Worm (Caenorhabditis elegans): ENCODE measurements around the gene C43F9.11.

The C43F9.11 gene

ce11 chrIV:10620811-10621210 lies 24.2 kb downstream of the C43F9.11 start, which contains the start of gene R09H10.7:
Gene R09H10.7 (plus strand): TSS chrIV:10621111.
- TF ChIP-seq lin-32 (GFP tag; optimal IDR thresholded peaks at IDR 0.05) (no peak), ham-2 (GFP tag; optimal IDR thresholded peaks at IDR 0.05) (no peak), cnd-1 (tag; optimal IDR thresholded peaks at IDR 0.05) (no peak), elt-3 (tag; optimal IDR thresholded peaks at IDR 0.05) (no peak), elt-1 (tag; optimal IDR thresholded peaks at IDR 0.05; ENCODE audit: borderline replicate concordance, insufficient read depth) (no peak), ces-1 (GFP tag; optimal IDR thresholded peaks at IDR 0.05) (no peak), unc-62 (GFP tag; optimal IDR thresholded peaks at IDR 0.05) (no peak), M03D4.4 (tag; optimal IDR thresholded peaks at IDR 0.05) (no peak), nhr-76 (tag; optimal IDR thresholded peaks at IDR 0.05) (no peak), mep-1 (tag; optimal IDR thresholded peaks at IDR 0.05) (no peak), nhr-12 (tag; optimal IDR thresholded peaks at IDR 0.05) (no peak), hlh-1 (tag; optimal IDR thresholded peaks at IDR 0.05) (no peak), ceh-39 (tag; optimal IDR thresholded peaks at IDR 0.05) (no peak), drap-1 (GFP tag; optimal IDR thresholded peaks at IDR 0.05) (no peak), unc-120 (tag; optimal IDR thresholded peaks at IDR 0.05; ENCODE audit: poor library complexity, severe bottlenecking) (no peak), ztf-11 (tag; optimal IDR thresholded peaks at IDR 0.05) (no peak), nhr-2 (tag; optimal IDR thresholded peaks at IDR 0.05) (no peak), lsy-2 (tag; optimal IDR thresholded peaks at IDR 0.05) (no peak), ceh-83 (GFP tag; optimal IDR thresholded peaks at IDR 0.05) (no peak), bed-3 (GFP tag; optimal IDR thresholded peaks at IDR 0.05) (no peak)

ce11 chrIV:10628724-10629123 lies 32.1 kb downstream of the C43F9.11 start, which contains the start of gene R09H10.5:
Gene R09H10.5 (minus strand): TSS chrIV:10628829.
- TF ChIP-seq mab-5 (tag; optimal IDR thresholded peaks at IDR 0.05) (no peak), mep-1 (tag; optimal IDR thresholded peaks at IDR 0.05) (no peak), pha-4 (tag; optimal IDR thresholded peaks at IDR 0.05) (no peak), ceh-39 (tag; optimal IDR thresholded peaks at IDR 0.05) (no peak), ceh-43 (GFP tag; optimal IDR thresholded peaks at IDR 0.05) (no peak), ztf-11 (tag; optimal IDR thresholded peaks at IDR 0.05) (no peak)

ce11 chrIV:10630953-10631554 lies 34.4 kb downstream of the C43F9.11 start, which contains the start of gene F56C4.4:
Gene F56C4.4 (minus strand): TSS chrIV:10631267.
- TF ChIP-seq M03D4.4 (tag; optimal IDR thresholded peaks at IDR 0.05) (no peak), sem-2 (GFP tag; optimal IDR thresholded peaks at IDR 0.05) (no peak), nhr-12 (tag; optimal IDR thresholded peaks at IDR 0.05) (no peak), ztf-11 (tag; optimal IDR thresholded peaks at IDR 0.05) (no peak), zip-8 (tag; optimal IDR thresholded peaks at IDR 0.05) (no peak), flh-1 (GFP tag; optimal IDR thresholded peaks at IDR 0.05) (no peak), pha-4 (tag; optimal IDR thresholded peaks at IDR 0.05) (no peak), cnd-1 (tag; optimal IDR thresholded peaks at IDR 0.05) (no peak), snpc-4 (tag; optimal IDR thresholded peaks at IDR 0.05) (no peak), ham-2 (GFP tag; optimal IDR thresholded peaks at IDR 0.05) (no peak), mls-2 (tag; optimal IDR thresholded peaks at IDR 0.05) (no peak), elt-3 (tag; optimal IDR thresholded peaks at IDR 0.05) (no peak), nhr-76 (tag; optimal IDR thresholded peaks at IDR 0.05) (no peak), lin-32 (GFP tag; optimal IDR thresholded peaks at IDR 0.05) (no peak), mab-5 (tag; optimal IDR thresholded peaks at IDR 0.05) (no peak), lsy-2 (tag; optimal IDR thresholded peaks at IDR 0.05) (no peak), ceh-39 (tag; optimal IDR thresholded peaks at IDR 0.05) (no peak), drap-1 (GFP tag; optimal IDR thresholded peaks at IDR 0.05) (no peak), unc-120 (tag; optimal IDR thresholded peaks at IDR 0.05; ENCODE audit: poor library complexity, severe bottlenecking) (no peak), blmp-1 (tag; optimal IDR thresholded peaks at IDR 0.05) (no peak)

ce11 chrIV:10636649-10637048 lies 40.0 kb downstream of the C43F9.11 start, which contains the start of gene F56C4.1:
Gene F56C4.1 (plus strand): TSS chrIV:10636949.
- TF ChIP-seq M03D4.4 (tag; optimal IDR thresholded peaks at IDR 0.05) (no peak), flh-1 (GFP tag; optimal IDR thresholded peaks at IDR 0.05) (no peak), cnd-1 (tag; optimal IDR thresholded peaks at IDR 0.05) (no peak), bed-3 (GFP tag; optimal IDR thresholded peaks at IDR 0.05) (no peak), sptf-1 (tag; optimal IDR thresholded peaks at IDR 0.05) (no peak), ceh-43 (GFP tag; optimal IDR thresholded peaks at IDR 0.05) (no peak)

ce11 chrIV:10638977-10639376 lies 42.4 kb downstream of the C43F9.11 start, which contains the start of gene F56C4.2:
Gene F56C4.2 (plus strand): TSS chrIV:10639277.
- no peak for TF ChIP-seq nhr-12 (tag; optimal IDR thresholded peaks at IDR 0.05)
- no peak for TF ChIP-seq ceh-39 (tag; optimal IDR thresholded peaks at IDR 0.05)
- TF ChIP-seq mep-1 (tag; optimal IDR thresholded peaks at IDR 0.05): no peak
- TF ChIP-seq unc-120 (tag; optimal IDR thresholded peaks at IDR 0.05; ENCODE audit: poor library complexity, severe bottlenecking): no peak
- no peak for TF ChIP-seq ztf-11 (tag; optimal IDR thresholded peaks at IDR 0.05)
- TF ChIP-seq drap-1 (GFP tag; optimal IDR thresholded peaks at IDR 0.05): no peak
- TF ChIP-seq ceh-83 (GFP tag; optimal IDR thresholded peaks at IDR 0.05): no peak
- no peak for TF ChIP-seq ces-1 (GFP tag; optimal IDR thresholded peaks at IDR 0.05)

All from whole organism, mixed stage, embryonic.